Worm (Caenorhabditis elegans): ENCODE data around the gene gpx-6.

Gene gpx-6

ce11 chrIV:8203555-8203954, 18.4 kb upstream of the gpx-6 start:
- TF ChIP-seq rnt-1 (tag; optimal IDR thresholded peaks at IDR 0.05) (no peak), ceh-82 (tag; optimal IDR thresholded peaks at IDR 0.05) (no peak), fkh-4 (tag; optimal IDR thresholded peaks at IDR 0.05; ENCODE audit: borderline replicate concordance) (no peak), F16B12.6 (tag; optimal IDR thresholded peaks at IDR 0.05) (no peak), efl-1 (optimal IDR thresholded peaks at IDR 0.05) (no peak), efl-1 (GFP tag; optimal IDR thresholded peaks at IDR 0.05 in 1 of 2) (peak in 1 of 2 experiments; percentile 43), sox-4 (tag; optimal IDR thresholded peaks at IDR 0.05) (no peak), hlh-4 (tag; optimal IDR thresholded peaks at IDR 0.05) (no peak), ceh-90 (tag; optimal IDR thresholded peaks at IDR 0.05) (no peak)

ce11 chrIV:8205272-8206098, 16.5 kb upstream of the gpx-6 start, which contains the start of gene hgrs-1:
hgrs-1 (minus strand) TSS chrIV:8206048.
- TF ChIP-seq ceh-82 (tag; optimal IDR thresholded peaks at IDR 0.05) (peak in 1 of 3 experiments; percentile 3), blmp-1 (tag; optimal IDR thresholded peaks at IDR 0.05) (peak; percentile 29), dpl-1 (GFP tag; optimal IDR thresholded peaks at IDR 0.05) (peak in 1 of 3 experiments; percentile 9), lin-35 (GFP tag; optimal IDR thresholded peaks at IDR 0.05) (peak in 1 of 2 experiments; percentile 21), ceh-63 (GFP tag; optimal IDR thresholded peaks at IDR 0.05) (no peak), unc-98 (GFP tag; IDR thresholded peaks at IDR 0.05) (no peak), efl-1 (optimal IDR thresholded peaks at IDR 0.05) (peak in 1 of 2 experiments; percentile 38), efl-1 (GFP tag; optimal IDR thresholded peaks at IDR 0.05 in 1 of 2) (no peak)

- TF ChIP-seq egl-27 (tag; optimal IDR thresholded peaks at IDR 0.05) (no peak), ceh-8 (GFP tag; optimal IDR thresholded peaks at IDR 0.05) (no peak), lin-39 (tag; optimal IDR thresholded peaks at IDR 0.05) (no peak), pax-3 (tag; optimal IDR thresholded peaks at IDR 0.05) (no peak), nhr-20 (tag; optimal IDR thresholded peaks at IDR 0.05) (no peak)
These were observed 15.7 kb upstream of the gpx-6 start, which contains the start of gene svh-1 for ce11 chrIV:8206314-8206713. svh-1 (plus strand) TSS chrIV:8206614.

- no peak for TF ChIP-seq zag-1 (tag; optimal IDR thresholded peaks at IDR 0.05)
- TF ChIP-seq rnt-1 (tag; optimal IDR thresholded peaks at IDR 0.05), result no peak
- TF ChIP-seq skn-1 (tag; optimal IDR thresholded peaks at IDR 0.05), result no peak
- no peak for TF ChIP-seq aha-1 (tag; optimal IDR thresholded peaks at IDR 0.05)
- TF ChIP-seq egl-27 (tag; optimal IDR thresholded peaks at IDR 0.05), result no peak
- TF ChIP-seq dpl-1 (GFP tag; optimal IDR thresholded peaks at IDR 0.05), result no peak
- no peak for TF ChIP-seq sox-4 (tag; optimal IDR thresholded peaks at IDR 0.05)
- TF ChIP-seq elt-2 (tag; optimal IDR thresholded peaks at IDR 0.05), result no peak
- TF ChIP-seq mab-9 (GFP tag; IDR thresholded peaks at IDR 0.05), result no peak
- TF ChIP-seq nhr-47 (tag; optimal IDR thresholded peaks at IDR 0.05), result no peak
- TF ChIP-seq efl-1 (optimal IDR thresholded peaks at IDR 0.05), result no peak
- no peak for TF ChIP-seq efl-1 (GFP tag; optimal IDR thresholded peaks at IDR 0.05 in 1 of 2)
- TF ChIP-seq efl-3 (GFP tag; optimal IDR thresholded peaks at IDR 0.05), result no peak
- TF ChIP-seq alr-1 (tag; optimal IDR thresholded peaks at IDR 0.05; ENCODE audit: borderline replicate concordance), result no peak
- TF ChIP-seq tbx-2 (tag; optimal IDR thresholded peaks at IDR 0.05), result no peak
- TF ChIP-seq unc-62 (GFP tag; optimal IDR thresholded peaks at IDR 0.05), result no peak
- TF ChIP-seq nhr-85 (tag), result no peak
- no peak for TF ChIP-seq mdl-1 (tag; optimal IDR thresholded peaks at IDR 0.05)
These were observed 13.1 kb upstream of the gpx-6 start for ce11 chrIV:8208855-8209254.

ce11 chrIV:8210300-8210699, 11.7 kb upstream of the gpx-6 start, which contains the start of gene C07G1.6:
C07G1.6 (minus strand) TSS chrIV:8210400.
- TF ChIP-seq unc-86 (tag; optimal IDR thresholded peaks at IDR 0.05) (no peak), aha-1 (tag; optimal IDR thresholded peaks at IDR 0.05) (no peak), isw-1 (GFP tag; IDR thresholded peaks at IDR 0.05) (no peak), ceh-8 (GFP tag; optimal IDR thresholded peaks at IDR 0.05) (no peak), skn-1 (tag; optimal IDR thresholded peaks at IDR 0.05) (no peak), nhr-77 (tag; optimal IDR thresholded peaks at IDR 0.05) (no peak), zag-1 (tag; optimal IDR thresholded peaks at IDR 0.05) (no peak), fos-1 (tag; optimal IDR thresholded peaks at IDR 0.05) (no peak), lin-13 (GFP tag; optimal IDR thresholded peaks at IDR 0.05) (no peak), fkh-4 (tag; optimal IDR thresholded peaks at IDR 0.05; ENCODE audit: borderline replicate concordance) (no peak), C04F5.9 (tag; optimal IDR thresholded peaks at IDR 0.05) (no peak), lin-14 (GFP tag; optimal IDR thresholded peaks at IDR 0.05) (no peak), Y116A8C.19 (tag; optimal IDR thresholded peaks at IDR 0.05; ENCODE audit: borderline replicate concordance) (no peak), pqm-1 (tag; optimal IDR thresholded peaks at IDR 0.05) (no peak)
